Fruit fly (Drosophila melanogaster): ENCODE measurements around the gene Fum2.

The Fum2 gene

dm6 chrX:6711295-6711694, 29.7 kb downstream of the Fum2 start (continued):
- TF ChIP-seq CG17568 (GFP tag; optimal IDR thresholded peaks at IDR 0.05) (peak; percentile 37), grau (tag; optimal IDR thresholded peaks at IDR 0.05) (peak; percentile 84), CG18764 (GFP tag; optimal IDR thresholded peaks at IDR 0.05) (peak; percentile 58), CG31365 (tag; optimal IDR thresholded peaks at IDR 0.05) (peak; percentile 54), CG6683 (GFP tag; optimal IDR thresholded peaks at IDR 0.05) (peak; percentile 68), CG31441 (GFP tag; IDR thresholded peaks at IDR 0.05) (peak; percentile 84), CG3847 (GFP tag; IDR thresholded peaks at IDR 0.05) (peak; percentile 64), pum (GFP tag; optimal IDR thresholded peaks at IDR 0.05) (peak; percentile 71), CG6813 (GFP tag; optimal IDR thresholded peaks at IDR 0.05) (peak; percentile 74), gcm2 (GFP tag; optimal IDR thresholded peaks at IDR 0.05) (peak; percentile 54), croc (GFP tag; conservative IDR thresholded peaks at IDR 0.05) (peak; percentile 60; the same call in 2 of the 3 replicates), HLH4C (GFP tag; IDR thresholded peaks at IDR 0.05; ENCODE audit: partially characterized antibody) (no peak), lilli (GFP tag; optimal IDR thresholded peaks at IDR 0.05) (peak; percentile 78), jing (GFP tag; optimal IDR thresholded peaks at IDR 0.05) (peak; percentile 67), CG3995 (GFP tag; optimal IDR thresholded peaks at IDR 0.05) (no peak), CG10267 (tag; optimal IDR thresholded peaks at IDR 0.05) (peak; percentile 72), CG30020 (tag; optimal IDR thresholded peaks at IDR 0.05) (peak; percentile 7), pho (GFP tag; optimal IDR thresholded peaks at IDR 0.05) (peak; percentile 80), tin (GFP tag; optimal IDR thresholded peaks at IDR 0.05) (peak; percentile 66), YL-1 (GFP tag; optimal IDR thresholded peaks at IDR 0.05) (peak; percentile 14), danr (GFP tag; IDR thresholded peaks at IDR 0.05) (peak; percentile 42; the same call in 1 of the 2 replicates), tup (GFP tag; optimal IDR thresholded peaks at IDR 0.05) (peak; percentile 48), MBD-R2 (GFP tag; IDR thresholded peaks at IDR 0.05) (peak; percentile 36; the same call in 1 of the 2 replicates), Hr3 (GFP tag; optimal IDR thresholded peaks at IDR 0.05) (peak; percentile 68), Dad (GFP tag; optimal IDR thresholded peaks at IDR 0.05) (peak; percentile 66), CG18619 (GFP tag; optimal IDR thresholded peaks at IDR 0.05) (peak; percentile 74), slp2 (GFP tag; optimal IDR thresholded peaks at IDR 0.05) (peak; percentile 82), CG10462 (GFP tag; optimal IDR thresholded peaks at IDR 0.05) (peak; percentile 37), CG32767 (GFP tag; IDR thresholded peaks at IDR 0.05) (0 out of 2 replicates have a peak, but pooled peaks have one; percentile 46), mam (GFP tag; optimal IDR thresholded peaks at IDR 0.05) (peak; percentile 77), CG3838 (GFP tag; optimal IDR thresholded peaks at IDR 0.05) (no peak), pan (optimal IDR thresholded peaks at IDR 0.05) (no peak), pan (GFP tag; optimal IDR thresholded peaks at IDR 0.05 in 1 of 2, IDR thresholded peaks at IDR 0.05 in 1 of 2) (peak in 1 of 2 experiments; percentile 78), Vsx1 (GFP tag; optimal IDR thresholded peaks at IDR 0.05) (peak; percentile 35), CG8478 (optimal IDR thresholded peaks at IDR 0.05) (no peak), p53 (GFP tag; optimal IDR thresholded peaks at IDR 0.05) (peak; percentile 33), bab2 (GFP tag; optimal IDR thresholded peaks at IDR 0.05) (peak; percentile 79), Mes4 (GFP tag; optimal IDR thresholded peaks at IDR 0.05) (peak; percentile 52), CG17361 (GFP tag; IDR thresholded peaks at IDR 0.05) (peak; percentile 76), pb (GFP tag; optimal IDR thresholded peaks at IDR 0.05) (peak; percentile 84), Neu2 (GFP tag; optimal IDR thresholded peaks at IDR 0.05; ENCODE audit: borderline replicate concordance) (no peak), MESR4 (GFP tag; optimal IDR thresholded peaks at IDR 0.05) (peak; percentile 15), Dp (GFP tag; optimal IDR thresholded peaks at IDR 0.05) (no peak), sc (optimal IDR thresholded peaks at IDR 0.05) (no peak), sc (GFP tag; optimal IDR thresholded peaks at IDR 0.05) (peak; percentile 59), gsb (GFP tag; IDR thresholded peaks at IDR 0.05) (no peak), CG11085 (GFP tag; IDR thresholded peaks at IDR 0.05) (peak; percentile 56), dmrt99B (tag; optimal IDR thresholded peaks at IDR 0.05) (peak; percentile 87), CG1832 (GFP tag; optimal IDR thresholded peaks at IDR 0.05) (no peak), ken (GFP tag; IDR thresholded peaks at IDR 0.05) (peak; percentile 70; the same call in 2 of the 3 replicates), trh (GFP tag; optimal IDR thresholded peaks at IDR 0.05) (no peak), da (GFP tag; optimal IDR thresholded peaks at IDR 0.05) (peak; percentile 42)
